Fruit fly (Drosophila melanogaster): ENCODE data around the gene hth.

hth gene

dm6 chr3R:10494121-10494520 is 145.2 kb downstream of the hth start (continued):
- TF ChIP-seq MESR4 (GFP tag; optimal IDR thresholded peaks at IDR 0.05) (no peak), Nf-YB (GFP tag; optimal IDR thresholded peaks at IDR 0.05) (peak; percentile 15), CG7357 (GFP tag; IDR thresholded peaks at IDR 0.05) (peak; percentile 38; the same call in 1 of the 3 replicates), grau (tag; optimal IDR thresholded peaks at IDR 0.05) (peak; percentile 63), CG4404 (GFP tag; IDR thresholded peaks at IDR 0.05) (peak; percentile 10; the same call in 1 of the 2 replicates), CG13424 (tag; optimal IDR thresholded peaks at IDR 0.05) (peak; percentile 71), Dp (GFP tag; optimal IDR thresholded peaks at IDR 0.05) (no peak), CG7556 (GFP tag; optimal IDR thresholded peaks at IDR 0.05) (peak; percentile 71), zfh2 (GFP tag; optimal IDR thresholded peaks at IDR 0.05) (no peak), CG17802 (tag; optimal IDR thresholded peaks at IDR 0.05) (peak; percentile 56), Deaf1 (tag; optimal IDR thresholded peaks at IDR 0.05) (peak; percentile 86), CG4424 (GFP tag; optimal IDR thresholded peaks at IDR 0.05) (peak; percentile 59), onecut (GFP tag; IDR thresholded peaks at IDR 0.05) (peak; percentile 62), CG10979 (tag; optimal IDR thresholded peaks at IDR 0.05) (peak; percentile 64), CG9727 (GFP tag; optimal IDR thresholded peaks at IDR 0.05) (peak; percentile 62), cato (GFP tag; optimal IDR thresholded peaks at IDR 0.05; ENCODE audit: borderline replicate concordance) (no peak), CG13775 (GFP tag; optimal IDR thresholded peaks at IDR 0.05) (peak; percentile 47), hbn (GFP tag; IDR thresholded peaks at IDR 0.05; ENCODE audit: partially characterized antibody) (no peak), lilli (GFP tag; optimal IDR thresholded peaks at IDR 0.05) (peak; percentile 54), CG42726 (GFP tag; IDR thresholded peaks at IDR 0.05; ENCODE audit: partially characterized antibody) (no peak), CG15514 (GFP tag; optimal IDR thresholded peaks at IDR 0.05) (peak; percentile 18), CG14050 (GFP tag; IDR thresholded peaks at IDR 0.05) (peak; percentile 37; the same call in 1 of the 3 replicates), NK7.1 (GFP tag; optimal IDR thresholded peaks at IDR 0.05) (peak; percentile 33), CG12155 (GFP tag; optimal IDR thresholded peaks at IDR 0.05) (peak; percentile 38), pnt (GFP tag; optimal IDR thresholded peaks at IDR 0.05) (peak; percentile 69), Sox102F (GFP tag; optimal IDR thresholded peaks at IDR 0.05) (peak; percentile 68), CG4707 (GFP tag; optimal IDR thresholded peaks at IDR 0.05) (peak; percentile 24), Rx (GFP tag; IDR thresholded peaks at IDR 0.05) (peak; percentile 30; the same call in 1 of the 2 replicates), pros (GFP tag; optimal IDR thresholded peaks at IDR 0.05) (no peak), Taf1 (GFP tag; IDR thresholded peaks at IDR 0.05) (no peak), chif (GFP tag; optimal IDR thresholded peaks at IDR 0.05) (peak; percentile 69 to 74), crc (GFP tag; optimal IDR thresholded peaks at IDR 0.05) (peak; percentile 11), ftz-f1 (GFP tag; optimal IDR thresholded peaks at IDR 0.05) (no peak), CG10147 (GFP tag; optimal IDR thresholded peaks at IDR 0.05) (peak; percentile 46), Optix (GFP tag; IDR thresholded peaks at IDR 0.05) (peak; percentile 53; the same call in 1 of the 3 replicates), Lhr (GFP tag; optimal IDR thresholded peaks at IDR 0.05) (peak; percentile 24), Xrp1 (GFP tag; IDR thresholded peaks at IDR 0.05) (peak; percentile 62; the same call in 1 of the 2 replicates), CG6813 (GFP tag; optimal IDR thresholded peaks at IDR 0.05) (peak; percentile 32), CG11085 (GFP tag; IDR thresholded peaks at IDR 0.05) (no peak), CG8290 (GFP tag; optimal IDR thresholded peaks at IDR 0.05) (no peak), CG8290 (tag; optimal IDR thresholded peaks at IDR 0.05) (peak in 1 of 2 experiments; percentile 48), Ptx1 (GFP tag; IDR thresholded peaks at IDR 0.05) (peak; percentile 60; the same call in 1 of the 2 replicates), CG6272 (GFP tag; IDR thresholded peaks at IDR 0.05) (peak; percentile 47; the same call in 1 of the 2 replicates), CG10543 (GFP tag; optimal IDR thresholded peaks at IDR 0.05) (no peak), CkIIα-i1 (GFP tag; IDR thresholded peaks at IDR 0.05) (no peak), Trl (optimal IDR thresholded peaks at IDR 0.05) (no peak), Trl (GFP tag; optimal IDR thresholded peaks at IDR 0.05) (peak; percentile 52), Ets97D (GFP tag; optimal IDR thresholded peaks at IDR 0.05) (peak; percentile 22), mirr (GFP tag; optimal IDR thresholded peaks at IDR 0.05) (no peak), Mes4 (GFP tag; optimal IDR thresholded peaks at IDR 0.05) (peak; percentile 47), ATbp (GFP tag; optimal IDR thresholded peaks at IDR 0.05) (peak; percentile 63)

All from whole organism, embryonic.